Worm (Caenorhabditis elegans) whole organism, L4 larva: ENCODE measurements around the gene eat-4.

Experiments
- F49E8.2 ChIP-seq: sonication (generic microtip); optimal IDR thresholded peaks from 2 replicates; lab custom pipeline; 2016; ENCODE audit warnings: missing compliant biosample characterization, mild to moderate bottlenecking, missing genetic modification characterization, borderline replicate concordance
- Y105C5A.15 ChIP-seq: fragments of 200-800 bp; sonication (Bioruptor generic); IDR thresholded peaks from 2 replicates; pipeline ENCODE4 v1.3.6; 2022; ENCODE audit warnings: missing genetic modification characterization, missing compliant biosample characterization
- ZK337.2 ChIP-seq: fragments of 200-800 bp; sonication (Bioruptor generic); IDR thresholded peaks from 2 replicates; pipeline ENCODE4 v1.3.6; 2022; ENCODE audit warnings: missing genetic modification reagents, missing genetic modification characterization, missing compliant biosample characterization
- ZK546.5 ChIP-seq, 2 experiments: sonication (generic microtip); optimal IDR thresholded peaks; 2 replicates each; lab custom pipeline; 2017; ENCODE audit warnings: missing biosample characterization in 2 of 2, missing genetic modification characterization in 2 of 2
- aha-1 ChIP-seq: fragments of 150-350 bp; peaks from one replicate; lab custom pipeline; 2014; ENCODE audit warnings: missing biosample characterization, missing genetic modification characterization
- ceh-44 ChIP-seq: fragments of 200-800 bp; sonication (Bioruptor generic); IDR thresholded peaks from 2 replicates; pipeline ENCODE4 v1.3.6; 2022; ENCODE audit warnings: missing genetic modification reagents, missing genetic modification characterization, missing compliant biosample characterization
- ctbp-1 ChIP-seq: fragments of 200-800 bp; sonication (Bioruptor generic); IDR thresholded peaks from 2 replicates; pipeline ENCODE4 v1.3.6; 2022; ENCODE audit warnings: missing genetic modification reagents, missing genetic modification characterization, missing compliant biosample characterization
- daf-19 ChIP-seq: fragments of 200-800 bp; sonication (Bioruptor generic); conservative IDR thresholded peaks from 2 replicates; pipeline ENCODE4 v1.3.6; 2022; ENCODE audit warnings: missing genetic modification characterization, missing compliant biosample characterization
- dve-1 ChIP-seq: sonication (generic microtip); optimal IDR thresholded peaks from 2 replicates; lab custom pipeline; 2017; ENCODE audit warnings: antibody characterized with exemption, mild to moderate bottlenecking, missing genetic modification characterization, missing compliant biosample characterization; ENCODE audit not compliant: insufficient read depth
- egl-43 ChIP-seq: fragments of 200-800 bp; sonication (Bioruptor generic); IDR thresholded peaks from 2 replicates; pipeline ENCODE4 v1.3.6; 2022; ENCODE audit warnings: missing genetic modification reagents, missing genetic modification characterization, missing compliant biosample characterization
- fkh-10 ChIP-seq: fragments of 150-350 bp; optimal IDR thresholded peaks from 2 replicates; lab custom pipeline; 2014; ENCODE audit warnings: missing biosample characterization, missing genetic modification reagents, missing genetic modification characterization
- hmg-1.1 ChIP-seq: fragments of 200-800 bp; sonication (Bioruptor generic); IDR thresholded peaks from 2 replicates; pipeline ENCODE4 v1.3.6; 2022; ENCODE audit warnings: missing genetic modification reagents, missing genetic modification characterization, missing compliant biosample characterization
- lin-13 ChIP-seq: fragments of 150-350 bp; optimal IDR thresholded peaks from 2 replicates; lab custom pipeline; 2014; ENCODE audit warnings: missing biosample characterization, missing genetic modification reagents, missing genetic modification characterization
- madf-5 ChIP-seq, 2 experiments: fragments of 200-800 bp; sonication (Bioruptor generic); IDR thresholded peaks; 2 replicates each; pipeline ENCODE4 v1.3.6; 2022; ENCODE audit warnings: missing compliant biosample characterization in 2 of 2, missing genetic modification characterization in 2 of 2
- madf-9 ChIP-seq: fragments of 200-800 bp; sonication (Bioruptor generic); conservative IDR thresholded peaks from 2 replicates; pipeline ENCODE4 v1.3.6; 2022; ENCODE audit warnings: missing genetic modification reagents, missing genetic modification characterization, missing compliant biosample characterization
- mxl-2 ChIP-seq: fragments of 200-800 bp; sonication (Bioruptor generic); conservative IDR thresholded peaks from 2 replicates; pipeline ENCODE4 v1.3.6; 2022; ENCODE audit warnings: missing genetic modification reagents, missing genetic modification characterization, missing compliant biosample characterization
- nhr-10 ChIP-seq: fragments of 150-350 bp; optimal IDR thresholded peaks from 2 replicates; lab custom pipeline; 2014; ENCODE audit warnings: missing biosample characterization, missing genetic modification characterization
- nhr-28 ChIP-seq: fragments of 150-350 bp; optimal IDR thresholded peaks from 2 replicates; lab custom pipeline; 2014; ENCODE audit warnings: missing biosample characterization, missing genetic modification characterization
- nhr-6 ChIP-seq: fragments of 150-350 bp; optimal IDR thresholded peaks from 2 replicates; lab custom pipeline; 2014; ENCODE audit warnings: missing biosample characterization, missing genetic modification characterization
- rbr-2 ChIP-seq: sonication (generic microtip); optimal IDR thresholded peaks from 2 replicates; lab custom pipeline; 2016; ENCODE audit warnings: missing genotype, missing genetic modification characterization, missing compliant biosample characterization
- set-16 ChIP-seq: fragments of 200-800 bp; sonication (Bioruptor generic); IDR thresholded peaks from 2 replicates; pipeline ENCODE4 v1.3.6; 2022; ENCODE audit warnings: missing genetic modification reagents, missing genetic modification characterization, missing compliant biosample characterization
- snpc-1.2 ChIP-seq: fragments of 200-800 bp; sonication (Bioruptor generic); IDR thresholded peaks from 2 replicates; pipeline ENCODE4 v1.3.6; 2022; ENCODE audit warnings: missing genetic modification reagents, missing genetic modification characterization, missing compliant biosample characterization
- spr-1 ChIP-seq: sonication (generic microtip); optimal IDR thresholded peaks from 2 replicates; lab custom pipeline; 2016; ENCODE audit warnings: mild to moderate bottlenecking, missing genetic modification characterization, missing compliant biosample characterization
- tra-1 ChIP-seq: fragments of 200-800 bp; sonication (Bioruptor generic); IDR thresholded peaks from 2 replicates; pipeline ENCODE4 v1.3.6; 2022; ENCODE audit warnings: missing genetic modification reagents, missing genetic modification characterization, missing compliant biosample characterization
- unc-130 ChIP-seq: sonication (generic microtip); optimal IDR thresholded peaks from 2 replicates; lab custom pipeline; 2016; ENCODE audit warnings: missing genetic modification reagents, missing genetic modification characterization, missing compliant biosample characterization
- unc-62 ChIP-seq, 3 experiments: fragments of 150-350 bp in 1 of 3; sonication (generic microtip); optimal IDR thresholded peaks in 2 of 3; peaks in 1 of 3; 1 replicate in 1 of 3; 2 replicates in 2 of 3; lab custom pipeline; 2014 to 2017; ENCODE audit warnings: missing biosample characterization in 3 of 3, missing genetic modification characterization in 3 of 3, missing genetic modification reagents in 3 of 3, missing genotype in 1 of 3
- zfp-3 ChIP-seq: fragments of 200-800 bp; sonication (Bioruptor generic); conservative IDR thresholded peaks from 2 replicates; pipeline ENCODE4 v1.3.6; 2022; ENCODE audit warnings: missing genetic modification reagents, missing genetic modification characterization, missing compliant biosample characterization
- ztf-11 ChIP-seq: fragments of 150-350 bp; optimal IDR thresholded peaks from 2 replicates; lab custom pipeline; 2014; ENCODE audit warnings: missing biosample characterization, missing genetic modification characterization

eat-4 gene

ce11 chrIII:9161553-9161952, 24.9 kb downstream of the eat-4 start, which contains the start of gene ptr-9:
Gene ptr-9, minus strand, starts transcription at chrIII:9161653.
- no peak for TF ChIP-seq madf-5 (GFP tag; IDR thresholded peaks at IDR 0.05; lab: Robert Waterston, UW)
- TF ChIP-seq unc-62 (GFP tag; optimal IDR thresholded peaks at IDR 0.05 in 1 of 2; lab: Kevin White, UChicago), result peak in 1 of 2 experiments; percentile 39
- no peak for TF ChIP-seq unc-62 (tag; optimal IDR thresholded peaks at IDR 0.05; lab: Kevin White, UChicago)
- no peak for TF ChIP-seq F49E8.2 (tag; lab: Kevin White, UChicago)
- TF ChIP-seq daf-19 (GFP tag; lab: Robert Waterston, UW), result no peak
- TF ChIP-seq, all 104 proteins: peak for 1

- TF ChIP-seq dve-1 (tag; lab: Kevin White, UChicago), result no peak
- TF ChIP-seq Y105C5A.15 (GFP tag; lab: Robert Waterston, UW), result no peak
- no peak for TF ChIP-seq ceh-44 (GFP tag; lab: Robert Waterston, UW)
- no peak for TF ChIP-seq zfp-3 (GFP tag; lab: Robert Waterston, UW)
- TF ChIP-seq aha-1 (tag; lab: Kevin White, UChicago), result peak; percentile 58
These were observed 26.0 kb downstream of the eat-4 start, which contains the start of gene dgk-3 for ce11 chrIII:9162634-9163118. Gene dgk-3, plus strand, starts transcription at chrIII:9163068.

- no peak for TF ChIP-seq ctbp-1 (GFP tag; lab: Robert Waterston, UW)
- peak in 1 of 2 experiments; percentile 27 for TF ChIP-seq unc-62 (GFP tag; optimal IDR thresholded peaks at IDR 0.05 in 1 of 2; lab: Kevin White, UChicago)
- TF ChIP-seq unc-62 (tag; optimal IDR thresholded peaks at IDR 0.05; lab: Kevin White, UChicago), result no peak
These were observed 36.0 kb downstream of the eat-4 start, which contains the start of gene ina-1 for ce11 chrIII:9172702-9173101. Gene ina-1, minus strand, starts transcription at chrIII:9172802.

ce11 chrIII:9173239-9173638, 36.6 kb downstream of the eat-4 start:
- TF ChIP-seq aha-1 (tag; lab: Kevin White, UChicago), result peak; percentile 36
- no peak for TF ChIP-seq snpc-1.2 (GFP tag; lab: Robert Waterston, UW)
- TF ChIP-seq nhr-28 (tag; lab: Kevin White, UChicago), result peak; percentile 33

- TF ChIP-seq hmg-1.1 (GFP tag; lab: Robert Waterston, UW) (0 out of 2 replicates have a peak, but pooled peaks have one; percentile 14), madf-9 (GFP tag; lab: Robert Waterston, UW) (no peak), nhr-28 (tag; lab: Kevin White, UChicago) (peak; percentile 62), Y105C5A.15 (GFP tag; lab: Robert Waterston, UW) (no peak)
These were observed 39.3 kb downstream of the eat-4 start for ce11 chrIII:9176008-9176407.

- TF ChIP-seq egl-43 (GFP tag; lab: Robert Waterston, UW), result no peak
- TF ChIP-seq unc-62 (GFP tag; optimal IDR thresholded peaks at IDR 0.05 in 1 of 2; lab: Kevin White, UChicago), result peak in 1 of 2 experiments; percentile 95
- no peak for TF ChIP-seq unc-62 (tag; optimal IDR thresholded peaks at IDR 0.05; lab: Kevin White, UChicago)
- TF ChIP-seq, all 104 proteins: peak for 1
These were observed 41.2 kb downstream of the eat-4 start for ce11 chrIII:9177874-9178273.

ce11 chrIII:9181246-9181645, 44.6 kb downstream of the eat-4 start, which contains the start of gene tax-4:
Gene tax-4, plus strand, starts transcription at chrIII:9181546.
- no peak for TF ChIP-seq set-16
- no peak for TF ChIP-seq tra-1 (GFP tag; lab: Robert Waterston, UW)
- TF ChIP-seq unc-62 (GFP tag; optimal IDR thresholded peaks at IDR 0.05 in 1 of 2; lab: Kevin White, UChicago), result peak in 1 of 2 experiments; percentile 38
- TF ChIP-seq unc-62 (tag; optimal IDR thresholded peaks at IDR 0.05; lab: Kevin White, UChicago), result no peak

- TF ChIP-seq ZK337.2 (GFP tag; lab: Robert Waterston, UW), result no peak
- no peak for TF ChIP-seq ZK546.5 (tag; optimal IDR thresholded peaks at IDR 0.05; lab: Kevin White, UChicago)
- TF ChIP-seq lin-13 (GFP tag; lab: Kevin White, UChicago), result no peak
- no peak for TF ChIP-seq nhr-6 (tag; lab: Kevin White, UChicago)
- no peak for TF ChIP-seq unc-130 (GFP tag; lab: Kevin White, UChicago)
- no peak for TF ChIP-seq spr-1 (tag; lab: Kevin White, UChicago)
- TF ChIP-seq rbr-2, result no peak
- TF ChIP-seq nhr-10 (tag; lab: Kevin White, UChicago), result no peak
- TF ChIP-seq mxl-2 (GFP tag; lab: Robert Waterston, UW), result no peak
- no peak for TF ChIP-seq aha-1 (tag; lab: Kevin White, UChicago)
- TF ChIP-seq fkh-10, result no peak
- no peak for TF ChIP-seq ztf-11 (tag; lab: Kevin White, UChicago)
- TF ChIP-seq zfp-3 (GFP tag; lab: Robert Waterston, UW), result no peak
These were observed 49.0 kb downstream of the eat-4 start, which contains the start of gene ZC84.7 for ce11 chrIII:9185722-9186121. Gene ZC84.7, plus strand, starts transcription at chrIII:9186022.
